Worm (Caenorhabditis elegans) whole organism, L1 larva: Measurements from ENCODE around the gene piga-1.

ENCODE experiments used
- C04F5.9 ChIP-seq: sonication (generic microtip); optimal IDR thresholded peaks from 2 replicates; lab custom pipeline; 2016; ENCODE audit warnings: missing genetic modification characterization, missing compliant biosample characterization
- C34B4.2 ChIP-seq: sonication (generic microtip); optimal IDR thresholded peaks from 2 replicates; lab custom pipeline; 2017; ENCODE audit warnings: mild to moderate bottlenecking, missing genetic modification characterization, missing compliant biosample characterization
- F16B12.6 ChIP-seq: fragments of 150-350 bp; optimal IDR thresholded peaks from 2 replicates; lab custom pipeline; 2014; ENCODE audit warnings: missing biosample characterization, missing genetic modification characterization
- Y116A8C.19 ChIP-seq: sonication (generic microtip); optimal IDR thresholded peaks from 2 replicates; lab custom pipeline; 2016; ENCODE audit warnings: missing compliant biosample characterization, missing genetic modification characterization, borderline replicate concordance
- aha-1 ChIP-seq: fragments of 150-350 bp; optimal IDR thresholded peaks from 2 replicates; lab custom pipeline; 2014; ENCODE audit warnings: missing biosample characterization, missing genetic modification characterization
- blmp-1 ChIP-seq: fragments of 150-350 bp; optimal IDR thresholded peaks from 2 replicates; lab custom pipeline; 2014; ENCODE audit warnings: missing biosample characterization, missing genetic modification characterization
- ceh-82 ChIP-seq, 3 experiments: fragments of 150-350 bp in 1 of 3; sonication (generic microtip) in 2 of 3; optimal IDR thresholded peaks; 2 replicates each; lab custom pipeline; 2014 to 2017; ENCODE audit warnings: missing biosample characterization in 3 of 3, missing genetic modification characterization in 3 of 3
- ceh-90 ChIP-seq: sonication (generic microtip); optimal IDR thresholded peaks from 2 replicates; lab custom pipeline; 2016; ENCODE audit warnings: missing genetic modification characterization, missing compliant biosample characterization
- ces-1 ChIP-seq: fragments of 150-350 bp; optimal IDR thresholded peaks from 2 replicates; lab custom pipeline; 2014; ENCODE audit warnings: missing biosample characterization, missing genetic modification reagents, missing genetic modification characterization
- dsc-1 ChIP-seq: sonication (generic microtip); optimal IDR thresholded peaks from 2 replicates; lab custom pipeline; 2016; ENCODE audit warnings: mild to moderate bottlenecking, missing genetic modification characterization, missing compliant biosample characterization
- efl-1 ChIP-seq, 4 experiments: fragments of 150-350 bp; optimal IDR thresholded peaks in 3 of 4; peaks in 1 of 4; 1 replicate in 1 of 4; 2 replicates in 3 of 4; lab custom pipeline; 2014; ENCODE audit warnings: missing biosample characterization in 2 of 4, missing genetic modification characterization in 2 of 4, missing genetic modification reagents in 2 of 4
- efl-3 ChIP-seq: fragments of 200-800 bp; sonication (Bioruptor generic); optimal IDR thresholded peaks from 2 replicates; lab custom pipeline; 2018; ENCODE audit warnings: mild to moderate bottlenecking, missing genetic modification characterization, missing compliant biosample characterization
- elt-2 ChIP-seq: sonication (generic microtip); optimal IDR thresholded peaks from 2 replicates; lab custom pipeline; 2016; ENCODE audit warnings: missing genetic modification characterization, mild to moderate bottlenecking, inconsistent platforms, missing compliant biosample characterization, missing genetic modification reagents
- elt-3 ChIP-seq, 6 experiments: fragments of 150-350 bp in 1 of 6; sonication (generic microtip); optimal IDR thresholded peaks; 2 replicates each; lab custom pipeline; 2017 to 2018; ENCODE audit warnings: missing biosample characterization in 6 of 6, missing genetic modification characterization in 6 of 6, inconsistent platforms in 1 of 6
- fkh-8 ChIP-seq: sonication (generic microtip); optimal IDR thresholded peaks from 2 replicates; lab custom pipeline; 2016; ENCODE audit warnings: mild to moderate bottlenecking, missing genetic modification characterization, missing compliant biosample characterization
- fos-1 ChIP-seq: fragments of 150-350 bp; optimal IDR thresholded peaks from 2 replicates; lab custom pipeline; 2014; ENCODE audit warnings: missing biosample characterization, missing genetic modification characterization
- grh-1 ChIP-seq: fragments of 200-800 bp; sonication (Bioruptor generic); IDR thresholded peaks from 2 replicates; pipeline ENCODE4 v1.3.6; 2022; ENCODE audit warnings: missing genetic modification reagents, missing genetic modification characterization, missing compliant biosample characterization
- hlh-4 ChIP-seq: sonication (generic microtip); optimal IDR thresholded peaks from 2 replicates; lab custom pipeline; 2016; ENCODE audit warnings: mild to moderate bottlenecking, missing genetic modification characterization, missing compliant biosample characterization
- isw-1 ChIP-seq: fragments of 200-800 bp; sonication (Bioruptor generic); IDR thresholded peaks from 2 replicates; pipeline ENCODE4 v1.3.6; 2022; ENCODE audit warnings: missing genetic modification characterization, missing compliant biosample characterization
- lin-13 ChIP-seq: fragments of 150-350 bp; optimal IDR thresholded peaks from 2 replicates; lab custom pipeline; 2014; ENCODE audit warnings: missing biosample characterization, missing genetic modification reagents, missing genetic modification characterization
- lin-15B ChIP-seq: fragments of 150-350 bp; sonication (generic microtip); optimal IDR thresholded peaks from 3 replicates; lab custom pipeline; 2014; ENCODE audit warnings: missing biosample characterization, missing genetic modification characterization
- lin-35 ChIP-seq, 2 experiments: fragments of 150-350 bp; optimal IDR thresholded peaks; 2 replicates each; lab custom pipeline; 2014; ENCODE audit warnings: missing biosample characterization in 2 of 2, missing genetic modification characterization in 2 of 2, missing genetic modification reagents in 2 of 2
- lin-39 ChIP-seq: fragments of 150-350 bp; optimal IDR thresholded peaks from 2 replicates; lab custom pipeline; 2014; ENCODE audit warnings: missing biosample characterization, missing genetic modification reagents, missing genetic modification characterization
- lir-3 ChIP-seq: sonication (generic microtip); optimal IDR thresholded peaks from 2 replicates; lab custom pipeline; 2016; ENCODE audit warnings: mild to moderate bottlenecking, missing genetic modification characterization, moderate library complexity, missing compliant biosample characterization; ENCODE audit not compliant: poor library complexity
- mef-2 ChIP-seq: fragments of 150-350 bp; optimal IDR thresholded peaks from 2 replicates; lab custom pipeline; 2014; ENCODE audit warnings: missing biosample characterization, missing genetic modification characterization
- mep-1 ChIP-seq: fragments of 150-350 bp; optimal IDR thresholded peaks from 2 replicates; lab custom pipeline; 2014; ENCODE audit warnings: missing biosample characterization, missing genetic modification characterization
- nhr-12 ChIP-seq: sonication (generic microtip); optimal IDR thresholded peaks from 2 replicates; lab custom pipeline; 2017; ENCODE audit warnings: missing biosample characterization, missing genetic modification characterization
- nhr-20 ChIP-seq: sonication (generic microtip); optimal IDR thresholded peaks from 2 replicates; lab custom pipeline; 2016; ENCODE audit warnings: mild to moderate bottlenecking, missing genetic modification characterization, missing compliant biosample characterization
- nhr-28 ChIP-seq: fragments of 150-350 bp; optimal IDR thresholded peaks from 2 replicates; lab custom pipeline; 2014; ENCODE audit warnings: missing biosample characterization, missing genetic modification characterization
- nhr-47 ChIP-seq: sonication (generic microtip); optimal IDR thresholded peaks from 2 replicates; lab custom pipeline; 2016; ENCODE audit warnings: mild to moderate bottlenecking, missing genetic modification characterization, moderate library complexity, missing compliant biosample characterization
- pax-3 ChIP-seq: fragments of 200-800 bp; sonication (Bioruptor generic); optimal IDR thresholded peaks from 2 replicates; lab custom pipeline; 2018; ENCODE audit warnings: mild to moderate bottlenecking, missing genetic modification characterization, moderate library complexity, missing compliant biosample characterization
- pqm-1 ChIP-seq: sonication (generic microtip); optimal IDR thresholded peaks from 3 replicates; lab custom pipeline; 2017; ENCODE audit warnings: missing biosample characterization, missing genetic modification characterization
- snu-23 ChIP-seq: sonication (generic microtip); optimal IDR thresholded peaks from 2 replicates; lab custom pipeline; 2016; ENCODE audit warnings: missing genetic modification characterization, missing compliant biosample characterization
- sup-37 ChIP-seq: fragments of 200-800 bp; sonication (Bioruptor generic); optimal IDR thresholded peaks from 2 replicates; lab custom pipeline; 2018; ENCODE audit warnings: mild to moderate bottlenecking, missing genetic modification characterization, missing compliant biosample characterization
- tbx-2 ChIP-seq: sonication (generic microtip); optimal IDR thresholded peaks from 2 replicates; lab custom pipeline; 2016; ENCODE audit warnings: missing genetic modification characterization, missing compliant biosample characterization
- tlp-1 ChIP-seq: fragments of 150-350 bp; optimal IDR thresholded peaks from 2 replicates; lab custom pipeline; 2014; ENCODE audit warnings: missing biosample characterization, missing genetic modification characterization
- unc-30 ChIP-seq: sonication (generic microtip); optimal IDR thresholded peaks from 2 replicates; lab custom pipeline; 2017; ENCODE audit warnings: missing biosample characterization, missing genetic modification characterization
- unc-62 ChIP-seq: fragments of 150-350 bp; optimal IDR thresholded peaks from 2 replicates; lab custom pipeline; 2014; ENCODE audit warnings: missing biosample characterization, missing genetic modification reagents, missing genetic modification characterization
- unc-86 ChIP-seq: sonication (generic microtip); optimal IDR thresholded peaks from 2 replicates; lab custom pipeline; 2016; ENCODE audit warnings: missing genetic modification characterization, missing compliant biosample characterization
- ztf-11 ChIP-seq, 2 experiments: sonication (generic microtip); optimal IDR thresholded peaks; 2 replicates each; lab custom pipeline; 2016 to 2017; ENCODE audit warnings: missing genetic modification characterization in 2 of 2, missing biosample characterization in 1 of 2, missing compliant biosample characterization in 1 of 2
- ztf-4 ChIP-seq: fragments of 150-350 bp; optimal IDR thresholded peaks from 2 replicates; lab custom pipeline; 2014; ENCODE audit warnings: missing biosample characterization, missing genetic modification characterization

piga-1 gene

ce11 chrII:8707024-8707423 lies 45.5 kb upstream of the piga-1 start, which contains the start of gene cup-16 (continued):
- TF ChIP-seq isw-1 (GFP tag; lab: Robert Waterston, UW) = no peak
- no peak for TF ChIP-seq nhr-28
- TF ChIP-seq C04F5.9 (tag; lab: Kevin White, UChicago) = no peak
- TF ChIP-seq Y116A8C.19 = no peak
- TF ChIP-seq pax-3 (tag; lab: Kevin White, UChicago) = no peak
- TF ChIP-seq snu-23 (GFP tag; lab: Kevin White, UChicago) = peak; percentile 14
- TF ChIP-seq hlh-4 (tag; lab: Kevin White, UChicago) = no peak
- no peak for TF ChIP-seq lin-13 (GFP tag; lab: Kevin White, UChicago)
- TF ChIP-seq efl-1 (optimal IDR thresholded peaks at IDR 0.05; lab: Kevin White, UChicago) = no peak
- peak in 1 of 2 experiments; percentile 88 for TF ChIP-seq efl-1 (GFP tag; optimal IDR thresholded peaks at IDR 0.05 in 1 of 2; lab: Kevin White, UChicago)
- TF ChIP-seq dsc-1 (tag; lab: Kevin White, UChicago) = no peak
- no peak for TF ChIP-seq mef-2
- TF ChIP-seq efl-3 (GFP tag; lab: Kevin White, UChicago) = no peak
- no peak for TF ChIP-seq C34B4.2 (tag; lab: Kevin White, UChicago)
- no peak for TF ChIP-seq unc-30
- TF ChIP-seq mep-1 (tag; lab: Kevin White, UChicago) = no peak
- TF ChIP-seq tlp-1 (tag; lab: Kevin White, UChicago) = no peak
- TF ChIP-seq ztf-11 (tag; optimal IDR thresholded peaks at IDR 0.05; lab: Kevin White, UChicago) = no peak
- TF ChIP-seq pqm-1 (tag; lab: Kevin White, UChicago) = no peak
- TF ChIP-seq nhr-12 = no peak
- TF ChIP-seq F16B12.6 (tag; lab: Kevin White, UChicago) = no peak
- no peak for TF ChIP-seq nhr-47 (tag; lab: Kevin White, UChicago)
- TF ChIP-seq fkh-8 (tag; lab: Kevin White, UChicago) = no peak
- TF ChIP-seq aha-1 (tag; lab: Kevin White, UChicago) = no peak
- TF ChIP-seq ztf-4 (tag; lab: Kevin White, UChicago) = no peak
- TF ChIP-seq lin-39 (tag; lab: Kevin White, UChicago) = peak; percentile 65
- TF ChIP-seq unc-86 = no peak
- no peak for TF ChIP-seq elt-2
- no peak for TF ChIP-seq blmp-1

ce11 chrII:8704413-8704874 lies 42.9 kb upstream of the piga-1 start, which contains the start of gene prx-5:
TSS of gene prx-5 (plus strand) at chrII:8704824.
- peak in 1 of 2 experiments; percentile 7 for TF ChIP-seq lin-35 (GFP tag; optimal IDR thresholded peaks at IDR 0.05; lab: Kevin White, UChicago)
- no peak for TF ChIP-seq tbx-2 (tag; lab: Kevin White, UChicago)
- TF ChIP-seq elt-2 = peak; percentile 16
- no peak for TF ChIP-seq C04F5.9 (tag; lab: Kevin White, UChicago)
- TF ChIP-seq elt-3 (tag; optimal IDR thresholded peaks at IDR 0.05; lab: Kevin White, UChicago) = peak in 1 of 6 experiments; percentile 67

ce11 chrII:8703729-8704128 lies 42.2 kb upstream of the piga-1 start, which contains the start of gene ceh-7:
TSS of gene ceh-7 (minus strand) at chrII:8703829.
- TF ChIP-seq lir-3 (tag; lab: Kevin White, UChicago) (no peak), ceh-90 (tag; lab: Kevin White, UChicago) (no peak)
- TF ChIP-seq, all 84 proteins: peak for 0

- TF ChIP-seq lir-3 (tag; lab: Kevin White, UChicago) = no peak
- no peak for TF ChIP-seq dsc-1 (tag; lab: Kevin White, UChicago)
- TF ChIP-seq grh-1 (GFP tag; lab: Robert Waterston, UW) = no peak
- no peak for TF ChIP-seq unc-62 (GFP tag; lab: Kevin White, UChicago)
- TF ChIP-seq sup-37 = no peak
- no peak for TF ChIP-seq blmp-1
- no peak for TF ChIP-seq efl-1 (optimal IDR thresholded peaks at IDR 0.05; lab: Kevin White, UChicago)
- TF ChIP-seq efl-1 (GFP tag; optimal IDR thresholded peaks at IDR 0.05 in 1 of 2; lab: Kevin White, UChicago) = no peak
- no peak for TF ChIP-seq lin-15B (tag; lab: Kevin White, UChicago)
- TF ChIP-seq ceh-82 (tag; optimal IDR thresholded peaks at IDR 0.05; lab: Kevin White, UChicago) = no peak
- TF ChIP-seq aha-1 (tag; lab: Kevin White, UChicago) = no peak
- no peak for TF ChIP-seq ces-1 (GFP tag; lab: Kevin White, UChicago)
- TF ChIP-seq fos-1 (tag; lab: Kevin White, UChicago) = no peak
- TF ChIP-seq C04F5.9 (tag; lab: Kevin White, UChicago) = no peak
- no peak for TF ChIP-seq efl-3 (GFP tag; lab: Kevin White, UChicago)
- no peak for TF ChIP-seq nhr-20 (tag; lab: Kevin White, UChicago)
- TF ChIP-seq unc-30 = no peak
Measured at ce11 chrII:8701619-8702350, 40.3 kb upstream of the piga-1 start, which contains the start of gene sphk-1. TSS of gene sphk-1 (minus strand) at chrII:8701669.
